Fruit fly (Drosophila melanogaster) whole organism, embryonic: ENCODE data around the gene Kal1.

Experiments
- Ada2b ChIP-seq: fragments of 200-800 bp; sonication (Bioruptor generic); IDR thresholded peaks from 2 replicates; pipeline ENCODE4 v1.3.6; 2022; ENCODE audit warnings: missing biosample characterization, missing genetic modification characterization
- Antp ChIP-seq: fragments of 200-800 bp; sonication (Bioruptor generic); optimal IDR thresholded peaks from 3 replicates; lab custom pipeline; 2016; ENCODE audit warnings: missing biosample characterization, missing genetic modification characterization
- C15 ChIP-seq: fragments of 200-800 bp; sonication (Bioruptor generic); IDR thresholded peaks from 3 replicates; pipeline ENCODE4 v1.3.6; 2022; ENCODE audit warnings: missing biosample characterization, missing genetic modification characterization
- CG10543 ChIP-seq: fragments of 200-800 bp; sonication (Bioruptor generic); optimal IDR thresholded peaks from 3 replicates; lab custom pipeline; 2017; ENCODE audit warnings: missing biosample characterization, mild to moderate bottlenecking, missing genetic modification characterization, moderate library complexity
- CG10565 ChIP-seq: fragments of 200-800 bp; sonication (Bioruptor generic); optimal IDR thresholded peaks from 3 replicates; lab custom pipeline; 2016; ENCODE audit warnings: missing biosample characterization, mild to moderate bottlenecking, missing genetic modification characterization
- CG10959 ChIP-seq: fragments of 200-800 bp; sonication (Bioruptor generic); IDR thresholded peaks from 2 replicates; pipeline ENCODE4 v1.3.6; 2022; ENCODE audit warnings: missing biosample characterization, missing genetic modification characterization
- CG12744 ChIP-seq: fragments of 200-800 bp; sonication (Bioruptor generic); optimal IDR thresholded peaks from 2 replicates; lab custom pipeline; 2016; ENCODE audit warnings: missing biosample characterization, missing genetic modification characterization
- CG14667 ChIP-seq: fragments of 200-800 bp; sonication (Bioruptor generic); IDR thresholded peaks from 2 replicates; pipeline ENCODE4 v1.3.6; 2022; ENCODE audit warnings: missing biosample characterization, missing genetic modification characterization
- CG14860 ChIP-seq: fragments of 200-800 bp; sonication (Bioruptor generic); IDR thresholded peaks from 3 replicates; pipeline ENCODE4 v1.3.6; 2022; ENCODE audit warnings: missing biosample characterization, missing genetic modification characterization; ENCODE audit not compliant: partially characterized antibody
- CG15011 ChIP-seq: fragments of 200-800 bp; sonication (Bioruptor generic); optimal IDR thresholded peaks from 3 replicates; lab custom pipeline; 2018; ENCODE audit warnings: missing biosample characterization, mild to moderate bottlenecking, missing genetic modification characterization
- CG1529 ChIP-seq: fragments of 200-800 bp; sonication (Bioruptor generic); optimal IDR thresholded peaks from 3 replicates; lab custom pipeline; 2018; ENCODE audit warnings: missing biosample characterization, missing genetic modification characterization
- CG1603 ChIP-seq: fragments of 200-800 bp; sonication (Bioruptor generic); optimal IDR thresholded peaks from 2 replicates; lab custom pipeline; 2019; ENCODE audit warnings: missing biosample characterization, mild to moderate bottlenecking, missing genetic modification characterization, moderate library complexity
- CG2199 ChIP-seq: fragments of 200-800 bp; sonication (Bioruptor generic); IDR thresholded peaks from 3 replicates; pipeline ENCODE4 v1.3.6; 2022; ENCODE audit warnings: missing biosample characterization, missing genetic modification characterization
- CG2875 ChIP-seq: fragments of 200-800 bp; sonication (Bioruptor generic); optimal IDR thresholded peaks from 2 replicates; lab custom pipeline; 2017; ENCODE audit warnings: missing biosample characterization, mild to moderate bottlenecking, missing genetic modification characterization, missing genetic modification reagents
- CG30431 ChIP-seq: fragments of 200-800 bp; sonication (Bioruptor generic); optimal IDR thresholded peaks from 2 replicates; lab custom pipeline; 2017; ENCODE audit warnings: missing biosample characterization, missing genetic modification characterization
- CG3163 ChIP-seq: fragments of 200-800 bp; sonication (Bioruptor generic); optimal IDR thresholded peaks from 3 replicates; lab custom pipeline; 2016; ENCODE audit warnings: missing biosample characterization, missing genetic modification characterization
- CG6813 ChIP-seq: fragments of 200-800 bp; sonication (Bioruptor generic); optimal IDR thresholded peaks from 2 replicates; lab custom pipeline; 2017; ENCODE audit warnings: missing biosample characterization, missing genetic modification characterization, mild to moderate bottlenecking, moderate library complexity, missing genetic modification reagents
- CG8290 ChIP-seq, 3 experiments: fragments of 200-800 bp; sonication (Bioruptor generic); optimal IDR thresholded peaks; 2 replicates each; lab custom pipeline; 2016 to 2019; ENCODE audit warnings: missing biosample characterization in 3 of 3, missing genetic modification characterization in 3 of 3, mild to moderate bottlenecking in 2 of 3, moderate library complexity in 1 of 3
- CG9609 ChIP-seq: fragments of 200-800 bp; sonication (Bioruptor generic); optimal IDR thresholded peaks from 3 replicates; lab custom pipeline; 2016; ENCODE audit warnings: missing biosample characterization, missing genetic modification characterization
- CG9727 ChIP-seq: fragments of 200-800 bp; sonication (Bioruptor generic); optimal IDR thresholded peaks from 3 replicates; lab custom pipeline; 2017; ENCODE audit warnings: missing biosample characterization, mild to moderate bottlenecking, missing genetic modification characterization
- CG9817 ChIP-seq: fragments of 200-800 bp; sonication (Bioruptor generic); optimal IDR thresholded peaks from 2 replicates; lab custom pipeline; 2018; ENCODE audit warnings: missing biosample characterization, mild to moderate bottlenecking, missing genetic modification characterization, moderate library complexity
- D19A ChIP-seq: fragments of 200-800 bp; optimal IDR thresholded peaks from 3 replicates; lab custom pipeline; 2019; ENCODE audit warnings: missing biosample characterization, mild to moderate bottlenecking, missing genetic modification characterization, moderate library complexity
- Dad ChIP-seq: fragments of 200-800 bp; sonication (Bioruptor generic); optimal IDR thresholded peaks from 3 replicates; lab custom pipeline; 2016; ENCODE audit warnings: missing biosample characterization, missing genetic modification characterization
- Dbx ChIP-seq: fragments of 200-800 bp; sonication (Bioruptor generic); IDR thresholded peaks from 3 replicates; pipeline ENCODE4 v1.3.6; 2022; ENCODE audit warnings: missing biosample characterization, missing genetic modification characterization
- H15 ChIP-seq: fragments of 200-800 bp; sonication (Bioruptor generic); IDR thresholded peaks from 3 replicates; pipeline ENCODE4 v1.3.6; 2022; ENCODE audit warnings: missing biosample characterization, missing genetic modification characterization
- Jarid2 ChIP-seq: fragments of 200-800 bp; sonication (Bioruptor generic); optimal IDR thresholded peaks from 3 replicates; lab custom pipeline; 2017; ENCODE audit warnings: mild to moderate bottlenecking, missing biosample characterization, missing genetic modification reagents, missing genetic modification characterization
- Mad ChIP-seq: fragments of 200-800 bp; sonication (Bioruptor generic); optimal IDR thresholded peaks from 2 replicates; lab custom pipeline; 2016; ENCODE audit warnings: missing biosample characterization, missing genetic modification characterization
- Scr ChIP-seq: fragments of 200-800 bp; sonication (Bioruptor generic); IDR thresholded peaks from 2 replicates; pipeline ENCODE4 v1.3.6; 2022; ENCODE audit warnings: missing biosample characterization, missing genetic modification characterization; ENCODE audit not compliant: partially characterized antibody
- Side ChIP-seq: fragments of 200-800 bp; sonication (Bioruptor generic); optimal IDR thresholded peaks from 2 replicates; lab custom pipeline; 2016; ENCODE audit warnings: missing biosample characterization, missing genetic modification characterization
- Sin3A ChIP-seq: fragments of >200 bp; optimal IDR thresholded peaks from 2 replicates; lab custom pipeline; 2018
- ap ChIP-seq: fragments of 200-800 bp; sonication (Bioruptor generic); IDR thresholded peaks from 2 replicates; pipeline ENCODE4 v1.3.6; 2022; ENCODE audit warnings: missing biosample characterization, missing genetic modification characterization
- bab2 ChIP-seq: fragments of 200-800 bp; sonication (Bioruptor generic); optimal IDR thresholded peaks from 2 replicates; lab custom pipeline; 2016; ENCODE audit warnings: missing biosample characterization, missing genetic modification characterization
- corto ChIP-seq: fragments of 200-800 bp; sonication (Bioruptor generic); optimal IDR thresholded peaks from 2 replicates; lab custom pipeline; 2016; ENCODE audit warnings: missing biosample characterization, mild to moderate bottlenecking, missing genetic modification characterization, moderate library complexity
- crol ChIP-seq: fragments of 200-800 bp; sonication (Bioruptor generic); IDR thresholded peaks from 2 replicates; pipeline ENCODE4 v1.3.6; 2022; ENCODE audit warnings: missing biosample characterization, missing genetic modification characterization
- dan ChIP-seq: fragments of 200-800 bp; sonication (Bioruptor generic); IDR thresholded peaks from 2 replicates; pipeline ENCODE4 v1.3.6; 2022; ENCODE audit warnings: missing biosample characterization, missing genetic modification characterization
- fd102C ChIP-seq: fragments of 200-800 bp; sonication (Bioruptor generic); optimal IDR thresholded peaks from 2 replicates; lab custom pipeline; 2018; ENCODE audit warnings: missing biosample characterization, mild to moderate bottlenecking, missing genetic modification characterization, moderate library complexity
- hbn ChIP-seq: fragments of 200-800 bp; sonication (Bioruptor generic); IDR thresholded peaks from 2 replicates; pipeline ENCODE4 v1.3.6; 2022; ENCODE audit warnings: missing biosample characterization, missing genetic modification characterization; ENCODE audit not compliant: partially characterized antibody
- her ChIP-seq: fragments of 200-800 bp; sonication (Bioruptor generic); optimal IDR thresholded peaks from 2 replicates; lab custom pipeline; 2016; ENCODE audit warnings: missing biosample characterization, missing genetic modification characterization
- hkb ChIP-seq, 2 experiments: fragments of 200-800 bp in 1 of 2; fragments of >200 bp in 1 of 2; sonication (Bioruptor generic) in 1 of 2; IDR thresholded peaks in 1 of 2; optimal IDR thresholded peaks in 1 of 2; 2 replicates each; pipeline versions ENCODE4 v1.3.6 to Lab custom; 2017 to 2022; ENCODE audit warnings: missing biosample characterization in 1 of 2, missing genetic modification characterization in 1 of 2
- kni ChIP-seq: fragments of 200-800 bp; sonication (Bioruptor generic); optimal IDR thresholded peaks from 3 replicates; lab custom pipeline; 2017; ENCODE audit warnings: mild to moderate bottlenecking, missing biosample characterization, missing genetic modification reagents, missing genetic modification characterization
- lilli ChIP-seq: fragments of 200-800 bp; sonication (Bioruptor generic); optimal IDR thresholded peaks from 3 replicates; lab custom pipeline; 2016; ENCODE audit warnings: missing biosample characterization, missing genetic modification characterization
- lmd ChIP-seq: fragments of 200-800 bp; sonication (Bioruptor generic); IDR thresholded peaks from 2 replicates; pipeline ENCODE4 v1.3.6; 2022; ENCODE audit warnings: missing biosample characterization, missing genetic modification characterization
- maf-S ChIP-seq: fragments of 200-800 bp; sonication (Bioruptor generic); optimal IDR thresholded peaks from 2 replicates; lab custom pipeline; 2016; ENCODE audit warnings: missing biosample characterization, missing genetic modification characterization
- nmo ChIP-seq: fragments of 200-800 bp; sonication (Bioruptor generic); optimal IDR thresholded peaks from 2 replicates; lab custom pipeline; 2018; ENCODE audit warnings: missing biosample characterization, mild to moderate bottlenecking, missing genetic modification characterization, moderate library complexity
- ro ChIP-seq: fragments of 200-800 bp; sonication (Bioruptor generic); IDR thresholded peaks from 2 replicates; pipeline ENCODE4 v1.3.6; 2022; ENCODE audit warnings: missing biosample characterization, missing genetic modification characterization
- sens ChIP-seq: fragments of 200-800 bp; sonication (Bioruptor generic); peaks from one replicate; lab custom pipeline; 2016; ENCODE audit warnings: missing biosample characterization, missing genetic modification characterization
- so ChIP-seq: fragments of 200-800 bp; sonication (Bioruptor generic); IDR thresholded peaks from 3 replicates; pipeline ENCODE4 v1.3.6; 2022; ENCODE audit warnings: missing biosample characterization, missing genetic modification characterization
- sob ChIP-seq: fragments of 200-800 bp; sonication (Bioruptor generic); IDR thresholded peaks from 2 replicates; pipeline ENCODE4 v1.3.6; 2022; ENCODE audit warnings: missing biosample characterization, missing genetic modification characterization
- tio ChIP-seq: fragments of 200-800 bp; sonication (Bioruptor generic); optimal IDR thresholded peaks from 2 replicates; lab custom pipeline; 2017; ENCODE audit warnings: missing biosample characterization, missing genetic modification characterization, inconsistent platforms
- zf30C ChIP-seq: fragments of 200-800 bp; sonication (Bioruptor generic); optimal IDR thresholded peaks from 3 replicates; lab custom pipeline; 2018; ENCODE audit warnings: missing biosample characterization, mild to moderate bottlenecking, missing genetic modification characterization

Gene Kal1

dm6 chr3R:24193373-24193879 is 52.2 kb downstream of the Kal1 start, which contains the start of the genes SMC6 and CG6204 (continued):
- TF ChIP-seq Ada2b (GFP tag; lab: Robert Waterston, UW) (peak; percentile 94), sob (peak; percentile 95), Antp (GFP tag; lab: Kevin White, UChicago) (peak; percentile 70), Side (GFP tag; lab: Kevin White, UChicago) (peak; percentile 76), CG1603 (tag; lab: Kevin White, UChicago) (peak; percentile 94), lilli (GFP tag; lab: Kevin White, UChicago) (peak; percentile 95), Jarid2 (no peak), C15 (GFP tag; lab: Robert Waterston, UW) (peak; percentile 81), maf-S (peak; percentile 85), nmo (peak; percentile 98), ap (GFP tag; lab: Robert Waterston, UW) (peak; percentile 89), corto (peak; percentile 56), Scr (GFP tag; lab: Robert Waterston, UW) (peak; percentile 59), CG2875 (GFP tag; lab: Kevin White, UChicago) (peak; percentile 80), so (GFP tag; lab: Robert Waterston, UW) (peak; percentile 90), hkb (optimal IDR thresholded peaks at IDR 0.05; lab: Kevin White, UChicago) (no peak), hkb (GFP tag; IDR thresholded peaks at IDR 0.05; lab: Robert Waterston, UW) (peak; percentile 95), CG15011 (GFP tag; lab: Kevin White, UChicago) (peak; percentile 88), hbn (GFP tag; lab: Robert Waterston, UW) (no peak; the same call in 1 of the 2 replicates), CG3163 (GFP tag; lab: Kevin White, UChicago) (peak; percentile 38), CG30431 (GFP tag; lab: Kevin White, UChicago) (peak; percentile 85), H15 (GFP tag; lab: Robert Waterston, UW) (peak; percentile 92), CG10959 (GFP tag; lab: Robert Waterston, UW) (peak; percentile 88), Sin3A (lab: Kevin White, UChicago) (peak; percentile 14), CG9817 (tag; lab: Kevin White, UChicago) (peak; percentile 97), CG14860 (no peak), bab2 (GFP tag; lab: Kevin White, UChicago) (peak; percentile 83), crol (GFP tag; lab: Robert Waterston, UW) (no peak; the same call in 1 of the 2 replicates), fd102C (GFP tag; lab: Kevin White, UChicago) (peak; percentile 52), CG9727 (GFP tag; lab: Kevin White, UChicago) (peak; percentile 93), sens (GFP tag; lab: Kevin White, UChicago) (peak; percentile 98), zf30C (GFP tag; lab: Kevin White, UChicago) (no peak), dan (peak; percentile 83), CG8290 (GFP tag; optimal IDR thresholded peaks at IDR 0.05; lab: Kevin White, UChicago) (peak; percentile 80), CG8290 (tag; optimal IDR thresholded peaks at IDR 0.05; lab: Kevin White, UChicago) (peak; percentile 16 to 92), lmd (peak; percentile 97), kni (GFP tag; lab: Kevin White, UChicago) (no peak), CG6813 (GFP tag; lab: Kevin White, UChicago) (peak; percentile 81), D19A (tag; lab: Kevin White, UChicago) (peak; percentile 90), Mad (GFP tag; lab: Kevin White, UChicago) (peak; percentile 79), CG10565 (GFP tag; lab: Kevin White, UChicago) (peak; percentile 52), Dbx (GFP tag; lab: Robert Waterston, UW) (peak; percentile 95), Dad (GFP tag; lab: Kevin White, UChicago) (peak; percentile 78), CG14667 (GFP tag; lab: Robert Waterston, UW) (peak; percentile 90), her (GFP tag; lab: Kevin White, UChicago) (peak; percentile 44), CG9609 (peak; percentile 80), CG12744 (GFP tag; lab: Kevin White, UChicago) (peak; percentile 80), CG10543 (GFP tag; lab: Kevin White, UChicago) (peak; percentile 91), CG1529 (peak; percentile 71), ro (peak; percentile 78), tio (GFP tag; lab: Kevin White, UChicago) (peak; percentile 92), CG2199 (peak; percentile 88; the same call in 2 of the 3 replicates)
